Fruit fly (Drosophila melanogaster): ENCODE data around the gene CG8993.

The CG8993 gene

DNA sequence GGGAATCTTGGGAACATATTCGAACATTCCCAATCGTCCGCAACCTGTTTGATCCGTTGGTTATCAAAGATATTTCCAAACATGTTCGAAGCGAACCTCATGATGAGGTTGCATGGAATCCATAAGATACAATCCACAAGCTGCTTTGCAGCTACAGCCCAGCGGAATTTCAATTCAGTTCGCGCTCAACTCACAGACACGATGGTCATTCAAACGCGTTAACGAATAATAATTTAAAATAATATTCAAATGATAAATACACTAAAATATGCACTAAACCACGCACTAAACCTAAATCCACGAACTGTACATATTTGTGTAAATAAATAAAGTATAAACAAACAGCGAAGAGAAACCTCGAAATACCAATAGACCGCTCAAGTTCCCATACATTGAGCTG, 15.8 kb downstream of the CG8993 start:
- TF ChIP-seq Myc (optimal IDR thresholded peaks at IDR 0.05) (no peak), h (optimal IDR thresholded peaks at IDR 0.05) (no peak), Sin3A (optimal IDR thresholded peaks at IDR 0.05) (no peak), psq (optimal IDR thresholded peaks at IDR 0.05) (no peak)

dm6 chr3L:2388683-2389315, 16.8 kb downstream of the CG8993 start, which contains the start of gene Mzt1:
Mzt1 (plus strand) TSS chr3L:2389265.
- TF ChIP-seq insv (optimal IDR thresholded peaks at IDR 0.05) (no peak), Sin3A (optimal IDR thresholded peaks at IDR 0.05) (no peak), ttk (optimal IDR thresholded peaks at IDR 0.05) (no peak), Myc (optimal IDR thresholded peaks at IDR 0.05) (no peak), h (optimal IDR thresholded peaks at IDR 0.05) (no peak), psq (optimal IDR thresholded peaks at IDR 0.05) (no peak)

dm6 chr3L:2390889-2391288, 18.9 kb downstream of the CG8993 start, which contains the start of the genes CG32298 and CG32299:
CG32298 (minus strand) TSS chr3L:2390989.
CG32299 (minus strand) TSS chr3L:2390989.
- TF ChIP-seq insv (optimal IDR thresholded peaks at IDR 0.05), result no peak
- TF ChIP-seq Myc (optimal IDR thresholded peaks at IDR 0.05), result no peak
- no peak for TF ChIP-seq psq (optimal IDR thresholded peaks at IDR 0.05)
- TF ChIP-seq ttk (optimal IDR thresholded peaks at IDR 0.05), result no peak
- TF ChIP-seq h (optimal IDR thresholded peaks at IDR 0.05), result no peak

- TF ChIP-seq insv (optimal IDR thresholded peaks at IDR 0.05) (no peak), Myc (optimal IDR thresholded peaks at IDR 0.05) (no peak), h (optimal IDR thresholded peaks at IDR 0.05) (no peak), Sin3A (optimal IDR thresholded peaks at IDR 0.05) (no peak)
Measured at dm6 chr3L:2392745-2393435, 20.9 kb downstream of the CG8993 start.

dm6 chr3L:2397571-2398187, 25.7 kb downstream of the CG8993 start:
- no peak for TF ChIP-seq Sin3A (optimal IDR thresholded peaks at IDR 0.05)
- TF ChIP-seq psq (optimal IDR thresholded peaks at IDR 0.05), result no peak
- TF ChIP-seq ttk (optimal IDR thresholded peaks at IDR 0.05), result no peak
- no peak for TF ChIP-seq insv (optimal IDR thresholded peaks at IDR 0.05)
- TF ChIP-seq Myc (optimal IDR thresholded peaks at IDR 0.05), result no peak
- no peak for TF ChIP-seq h (optimal IDR thresholded peaks at IDR 0.05)

- TF ChIP-seq ttk (optimal IDR thresholded peaks at IDR 0.05), result no peak
- TF ChIP-seq Sin3A (optimal IDR thresholded peaks at IDR 0.05), result no peak
Measured at dm6 chr3L:2398636-2399035, 26.6 kb downstream of the CG8993 start.

DNA sequence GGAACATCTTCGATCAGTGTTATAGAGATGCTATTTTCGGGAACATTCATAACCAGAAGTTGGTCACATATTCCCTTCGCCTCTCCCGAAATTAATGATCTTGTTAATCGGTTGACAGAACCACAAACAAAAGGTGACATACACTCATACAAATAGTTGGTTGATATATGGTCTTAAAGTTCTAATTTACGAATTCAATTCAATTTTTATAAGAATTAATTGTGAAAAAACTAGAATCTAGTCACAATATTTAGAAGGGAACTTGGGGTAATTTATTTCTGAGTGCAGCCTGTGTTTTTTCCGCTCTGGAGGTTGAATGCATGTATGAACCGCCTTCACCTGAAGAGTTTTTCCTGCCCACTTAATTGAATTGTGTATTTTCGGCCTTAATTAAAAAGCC, 27.8 kb downstream of the CG8993 start:
- TF ChIP-seq ttk (optimal IDR thresholded peaks at IDR 0.05), result no peak
- TF ChIP-seq h (optimal IDR thresholded peaks at IDR 0.05), result no peak
- TF ChIP-seq insv (optimal IDR thresholded peaks at IDR 0.05), result no peak
- TF ChIP-seq Myc (optimal IDR thresholded peaks at IDR 0.05), result no peak
- no peak for TF ChIP-seq psq (optimal IDR thresholded peaks at IDR 0.05)
- no peak for TF ChIP-seq Sin3A (optimal IDR thresholded peaks at IDR 0.05)

DNA sequence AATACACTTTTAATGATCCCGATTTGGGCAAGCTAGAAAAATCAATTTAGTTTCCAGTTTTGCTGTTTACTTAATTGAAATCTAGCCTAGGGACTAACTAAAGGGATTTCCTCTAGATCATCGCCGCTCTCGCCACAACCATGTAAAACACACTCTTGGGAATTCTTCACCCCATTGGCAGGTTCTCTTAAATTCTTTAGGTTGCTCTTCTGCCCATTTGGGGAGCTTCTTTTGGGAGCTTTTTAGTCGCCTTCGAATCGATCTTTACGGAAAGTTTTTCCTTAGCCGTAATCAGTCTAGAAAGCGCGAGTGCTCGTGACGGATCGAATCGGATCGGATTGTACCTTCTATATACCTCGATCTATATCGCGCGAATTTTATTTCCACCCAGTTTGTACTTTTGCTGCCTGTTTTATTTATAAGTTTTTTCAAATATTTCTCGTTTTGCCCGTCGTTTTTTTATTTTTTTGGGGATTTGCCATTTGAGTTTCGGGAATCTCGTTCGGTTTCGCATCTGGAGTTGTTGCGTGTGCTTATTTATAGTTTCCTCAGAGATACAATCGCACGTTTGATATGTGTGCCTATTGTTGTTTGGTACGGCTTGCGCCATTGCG, 28.3 kb downstream of the CG8993 start:
- TF ChIP-seq insv (optimal IDR thresholded peaks at IDR 0.05) (no peak), ttk (optimal IDR thresholded peaks at IDR 0.05) (no peak), Sin3A (optimal IDR thresholded peaks at IDR 0.05) (no peak), psq (optimal IDR thresholded peaks at IDR 0.05) (no peak), Myc (optimal IDR thresholded peaks at IDR 0.05) (no peak), h (optimal IDR thresholded peaks at IDR 0.05) (no peak)

DNA sequence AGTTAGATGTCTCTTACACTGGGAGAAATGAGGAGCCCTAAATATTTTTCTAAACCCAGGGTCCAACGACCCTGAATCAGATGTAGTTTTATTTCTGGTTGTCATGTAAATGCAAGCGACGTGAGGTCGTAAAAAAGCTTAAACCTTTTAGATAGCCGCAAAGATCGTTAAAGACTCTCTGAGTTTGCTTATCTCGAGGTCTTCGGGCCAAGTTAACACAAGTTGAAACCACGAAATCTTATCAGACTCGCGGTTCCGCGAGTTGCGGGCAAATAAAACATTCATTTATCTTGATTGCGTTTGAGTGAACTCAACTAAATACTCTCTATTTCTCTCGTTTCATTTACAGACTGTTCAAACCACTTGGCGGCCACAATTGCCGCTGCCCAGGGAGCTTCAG, 30.2 kb downstream of the CG8993 start:
- no peak for TF ChIP-seq psq (optimal IDR thresholded peaks at IDR 0.05)
- TF ChIP-seq Sin3A (optimal IDR thresholded peaks at IDR 0.05), result no peak
- no peak for TF ChIP-seq Myc (optimal IDR thresholded peaks at IDR 0.05)
- no peak for TF ChIP-seq ttk (optimal IDR thresholded peaks at IDR 0.05)
- TF ChIP-seq h (optimal IDR thresholded peaks at IDR 0.05), result no peak
- no peak for TF ChIP-seq insv (optimal IDR thresholded peaks at IDR 0.05)

dm6 chr3L:2407271-2407670, 35.3 kb downstream of the CG8993 start:
- TF ChIP-seq Myc (optimal IDR thresholded peaks at IDR 0.05), result no peak
- no peak for TF ChIP-seq Sin3A (optimal IDR thresholded peaks at IDR 0.05)
- no peak for TF ChIP-seq insv (optimal IDR thresholded peaks at IDR 0.05)
- no peak for TF ChIP-seq psq (optimal IDR thresholded peaks at IDR 0.05)
- no peak for TF ChIP-seq ttk (optimal IDR thresholded peaks at IDR 0.05)
- no peak for TF ChIP-seq h (optimal IDR thresholded peaks at IDR 0.05)

DNA sequence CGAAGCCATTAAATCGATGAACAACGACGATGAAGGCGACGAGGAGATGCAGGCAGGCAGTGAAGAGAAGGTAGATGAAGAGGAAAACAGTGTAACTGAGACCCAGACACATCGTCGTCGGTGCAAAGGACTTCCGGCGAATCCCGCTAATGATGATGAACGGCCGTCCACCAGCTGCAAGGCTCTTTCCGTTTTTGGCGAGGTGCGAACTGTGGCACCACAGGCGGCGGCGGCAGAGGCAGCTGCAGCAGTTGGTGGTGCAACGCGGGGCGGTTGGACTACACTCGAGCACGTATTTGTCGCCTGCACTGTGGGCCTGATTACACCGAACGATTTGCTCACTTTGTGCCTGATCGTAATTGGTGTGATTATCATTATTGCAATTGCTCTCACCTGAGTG, 35.9 kb downstream of the CG8993 start:
- no peak for TF ChIP-seq Sin3A (optimal IDR thresholded peaks at IDR 0.05)
- no peak for TF ChIP-seq Myc (optimal IDR thresholded peaks at IDR 0.05)
- no peak for TF ChIP-seq ttk (optimal IDR thresholded peaks at IDR 0.05)
- no peak for TF ChIP-seq insv (optimal IDR thresholded peaks at IDR 0.05)
- no peak for TF ChIP-seq psq (optimal IDR thresholded peaks at IDR 0.05)
- no peak for TF ChIP-seq h (optimal IDR thresholded peaks at IDR 0.05)

- TF ChIP-seq insv (optimal IDR thresholded peaks at IDR 0.05) (no peak), Sin3A (optimal IDR thresholded peaks at IDR 0.05) (no peak), Myc (optimal IDR thresholded peaks at IDR 0.05) (no peak), psq (optimal IDR thresholded peaks at IDR 0.05) (no peak)
Measured at dm6 chr3L:2409289-2409688, 37.3 kb downstream of the CG8993 start.
